Fruit fly (Drosophila melanogaster): Measurements from ENCODE around the gene CG43784.
"Not testable (repeated sequence)": the region's sequence is repeated elsewhere in the genome, so short reads cannot be mapped to it uniquely, and the experiment has no call there.

dm6 chrX:19958242-19958641 is at the start of gene CG43784:
- not testable (repeated sequence) for TF ChIP-seq dl (GFP tag; optimal IDR thresholded peaks at IDR 0.05; ENCODE audit: insufficient read depth in 1 of 2, partially characterized antibody in 2 of 2); tai (GFP tag; optimal IDR thresholded peaks at IDR 0.05); OdsH (GFP tag; optimal IDR thresholded peaks at IDR 0.05); psq (GFP tag; optimal IDR thresholded peaks at IDR 0.05); lola (GFP tag; optimal IDR thresholded peaks at IDR 0.05); Jra (GFP tag; optimal IDR thresholded peaks at IDR 0.05)

All from whole organism, wandering third instar larva.